Worm (Caenorhabditis elegans) whole organism, late embryonic: Measurements from ENCODE around the gene ztf-28.

ENCODE experiments used
- ama-1 ChIP-seq: fragments of 150-350 bp; optimal IDR thresholded peaks from 2 replicates; lab custom pipeline; 2014
- ceh-34 ChIP-seq: sonication (generic microtip); optimal IDR thresholded peaks from 2 replicates; lab custom pipeline; 2016; ENCODE audit warnings: mild to moderate bottlenecking, missing genetic modification characterization, missing compliant biosample characterization
- ceh-45 ChIP-seq: fragments of 200-800 bp; sonication (Bioruptor generic); IDR thresholded peaks from 2 replicates; pipeline ENCODE4 v1.3.6; 2022; ENCODE audit warnings: missing genetic modification reagents, missing genetic modification characterization, missing compliant biosample characterization
- odd-2 ChIP-seq: sonication (generic microtip); optimal IDR thresholded peaks from 2 replicates; lab custom pipeline; 2017; ENCODE audit warnings: antibody characterized with exemption, mild to moderate bottlenecking, missing genetic modification characterization, missing compliant biosample characterization
- pag-3 ChIP-seq: sonication (generic microtip); optimal IDR thresholded peaks from 2 replicates; lab custom pipeline; 2016; ENCODE audit warnings: missing compliant biosample characterization, missing genetic modification characterization, borderline replicate concordance
- pha-4 ChIP-seq: fragments of 150-350 bp; optimal IDR thresholded peaks from 2 replicates; lab custom pipeline; 2018; ENCODE audit warnings: missing biosample characterization, missing genetic modification reagents, missing genetic modification characterization
- pqm-1 ChIP-seq: sonication (generic microtip); optimal IDR thresholded peaks from 2 replicates; lab custom pipeline; 2016; ENCODE audit warnings: missing genetic modification characterization, missing compliant biosample characterization
- pros-1 ChIP-seq: fragments of 150-350 bp; optimal IDR thresholded peaks from 2 replicates; lab custom pipeline; 2014; ENCODE audit warnings: missing biosample characterization, missing genetic modification reagents, missing genetic modification characterization
- rnt-1 ChIP-seq: sonication (generic microtip); optimal IDR thresholded peaks from 2 replicates; lab custom pipeline; 2016; ENCODE audit warnings: missing genetic modification characterization, missing compliant biosample characterization

DNA sequence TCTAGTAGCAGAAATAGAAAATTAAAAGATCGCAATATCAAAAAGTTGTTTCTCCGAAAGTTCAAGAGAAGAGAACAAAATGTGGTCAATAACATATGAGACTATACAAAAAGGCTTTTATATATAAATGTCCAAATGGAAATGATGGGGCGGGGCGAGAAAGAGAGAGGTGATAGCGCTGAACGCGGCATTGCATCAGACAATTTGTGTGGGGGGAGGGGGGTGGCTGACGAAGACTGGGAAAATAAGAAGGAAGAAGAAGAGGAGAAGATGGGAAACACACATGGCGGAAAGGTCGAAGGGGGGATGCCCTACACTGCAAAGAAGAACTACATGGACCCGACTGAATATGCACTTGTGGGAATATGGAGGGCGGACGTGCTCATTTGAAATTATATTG is 44.9 kb downstream of the ztf-28 start:
- TF ChIP-seq rnt-1 (tag; lab: Kevin White, UChicago) = no peak
- no peak for TF ChIP-seq odd-2 (tag; lab: Kevin White, UChicago)
- no peak for TF ChIP-seq ama-1 (lab: Kevin White, UChicago)
- no peak for TF ChIP-seq pros-1 (tag; lab: Kevin White, UChicago)
- TF ChIP-seq ceh-45 (GFP tag; lab: Robert Waterston, UW) = no peak
- TF ChIP-seq pqm-1 = no peak
- TF ChIP-seq pha-4 (tag; lab: Kevin White, UChicago) = no peak
- no peak for TF ChIP-seq ceh-34 (tag; lab: Kevin White, UChicago)
- no peak for TF ChIP-seq pag-3
